Worm (Caenorhabditis elegans) whole organism, L1 larva: ENCODE data around the gene Y49F6B.19.

Experiments used
- C04F5.9 ChIP-seq: sonication (generic microtip); optimal IDR thresholded peaks from 2 replicates; lab custom pipeline; 2016; ENCODE audit warnings: missing genetic modification characterization, missing compliant biosample characterization
- C16A3.4 ChIP-seq: fragments of 150-350 bp; optimal IDR thresholded peaks from 2 replicates; lab custom pipeline; 2014; ENCODE audit warnings: missing biosample characterization, missing genetic modification characterization
- C34B4.2 ChIP-seq: sonication (generic microtip); optimal IDR thresholded peaks from 2 replicates; lab custom pipeline; 2017; ENCODE audit warnings: mild to moderate bottlenecking, missing genetic modification characterization, missing compliant biosample characterization
- F16B12.6 ChIP-seq: fragments of 150-350 bp; optimal IDR thresholded peaks from 2 replicates; lab custom pipeline; 2014; ENCODE audit warnings: missing biosample characterization, missing genetic modification characterization
- Y116A8C.19 ChIP-seq: sonication (generic microtip); optimal IDR thresholded peaks from 2 replicates; lab custom pipeline; 2016; ENCODE audit warnings: missing compliant biosample characterization, missing genetic modification characterization, borderline replicate concordance
- aly-2 ChIP-seq: fragments of 150-350 bp; optimal IDR thresholded peaks from 2 replicates; lab custom pipeline; 2014; ENCODE audit warnings: missing biosample characterization, missing genetic modification characterization
- ama-1 ChIP-seq: fragments of 150-350 bp; optimal IDR thresholded peaks from 2 replicates; lab custom pipeline; 2014
- blmp-1 ChIP-seq: fragments of 150-350 bp; optimal IDR thresholded peaks from 2 replicates; lab custom pipeline; 2014; ENCODE audit warnings: missing biosample characterization, missing genetic modification characterization
- ceh-8 ChIP-seq: fragments of 200-800 bp; sonication (Bioruptor generic); optimal IDR thresholded peaks from 2 replicates; lab custom pipeline; 2018; ENCODE audit warnings: mild to moderate bottlenecking, missing genetic modification characterization, moderate library complexity, missing compliant biosample characterization
- ceh-88 ChIP-seq: fragments of 200-800 bp; sonication (Bioruptor generic); IDR thresholded peaks from 2 replicates; pipeline ENCODE4 v1.3.6; 2022; ENCODE audit warnings: missing genetic modification characterization, missing compliant biosample characterization
- ceh-90 ChIP-seq: sonication (generic microtip); optimal IDR thresholded peaks from 2 replicates; lab custom pipeline; 2016; ENCODE audit warnings: missing genetic modification characterization, missing compliant biosample characterization
- ces-1 ChIP-seq: fragments of 150-350 bp; optimal IDR thresholded peaks from 2 replicates; lab custom pipeline; 2014; ENCODE audit warnings: missing biosample characterization, missing genetic modification reagents, missing genetic modification characterization
- dsc-1 ChIP-seq: sonication (generic microtip); optimal IDR thresholded peaks from 2 replicates; lab custom pipeline; 2016; ENCODE audit warnings: mild to moderate bottlenecking, missing genetic modification characterization, missing compliant biosample characterization
- efl-3 ChIP-seq: fragments of 200-800 bp; sonication (Bioruptor generic); optimal IDR thresholded peaks from 2 replicates; lab custom pipeline; 2018; ENCODE audit warnings: mild to moderate bottlenecking, missing genetic modification characterization, missing compliant biosample characterization
- egl-13 ChIP-seq: sonication (generic microtip); optimal IDR thresholded peaks from 2 replicates; lab custom pipeline; 2016; ENCODE audit warnings: missing genotype, missing genetic modification reagents, missing genetic modification characterization, missing compliant biosample characterization
- ets-5 ChIP-seq: fragments of 200-800 bp; sonication (Bioruptor generic); IDR thresholded peaks from 2 replicates; pipeline ENCODE4 v1.3.6; 2022; ENCODE audit warnings: missing genetic modification characterization, missing compliant biosample characterization
- fkh-10 ChIP-seq: sonication (generic microtip); optimal IDR thresholded peaks from 2 replicates; lab custom pipeline; 2017; ENCODE audit warnings: missing biosample characterization, missing genetic modification reagents, missing genetic modification characterization
- fkh-4 ChIP-seq: sonication (generic microtip); optimal IDR thresholded peaks from 2 replicates; lab custom pipeline; 2016; ENCODE audit warnings: missing compliant biosample characterization, missing genetic modification characterization, borderline replicate concordance
- fkh-8 ChIP-seq: sonication (generic microtip); optimal IDR thresholded peaks from 2 replicates; lab custom pipeline; 2016; ENCODE audit warnings: mild to moderate bottlenecking, missing genetic modification characterization, missing compliant biosample characterization
- fos-1 ChIP-seq: fragments of 150-350 bp; optimal IDR thresholded peaks from 2 replicates; lab custom pipeline; 2014; ENCODE audit warnings: missing biosample characterization, missing genetic modification characterization
- grh-1 ChIP-seq: fragments of 200-800 bp; sonication (Bioruptor generic); IDR thresholded peaks from 2 replicates; pipeline ENCODE4 v1.3.6; 2022; ENCODE audit warnings: missing genetic modification reagents, missing genetic modification characterization, missing compliant biosample characterization
- hlh-17 ChIP-seq: fragments of 200-800 bp; sonication (Bioruptor generic); optimal IDR thresholded peaks from 2 replicates; lab custom pipeline; 2018; ENCODE audit warnings: missing genetic modification characterization, mild to moderate bottlenecking, missing compliant biosample characterization, moderate library complexity, borderline replicate concordance
- hlh-4 ChIP-seq: sonication (generic microtip); optimal IDR thresholded peaks from 2 replicates; lab custom pipeline; 2016; ENCODE audit warnings: mild to moderate bottlenecking, missing genetic modification characterization, missing compliant biosample characterization
- hpl-2 ChIP-seq: fragments of 150-350 bp; optimal IDR thresholded peaks from 2 replicates; lab custom pipeline; 2014; ENCODE audit warnings: missing biosample characterization, missing genetic modification reagents, missing genetic modification characterization
- irx-1 ChIP-seq: sonication (generic microtip); optimal IDR thresholded peaks from 2 replicates; lab custom pipeline; 2016; ENCODE audit warnings: missing genetic modification characterization, missing compliant biosample characterization
- jun-1 ChIP-seq: fragments of 150-350 bp; optimal IDR thresholded peaks from 2 replicates; lab custom pipeline; 2014; ENCODE audit warnings: missing biosample characterization, missing genetic modification reagents, missing genetic modification characterization
- lin-13 ChIP-seq: fragments of 150-350 bp; optimal IDR thresholded peaks from 2 replicates; lab custom pipeline; 2014; ENCODE audit warnings: missing biosample characterization, missing genetic modification reagents, missing genetic modification characterization
- lin-15B ChIP-seq: fragments of 150-350 bp; sonication (generic microtip); optimal IDR thresholded peaks from 3 replicates; lab custom pipeline; 2014; ENCODE audit warnings: missing biosample characterization, missing genetic modification characterization
- lsy-2 ChIP-seq, 2 experiments: fragments of 150-350 bp; optimal IDR thresholded peaks; 2 replicates each; lab custom pipeline; 2014; ENCODE audit warnings: missing biosample characterization in 2 of 2, missing genetic modification characterization in 2 of 2
- mab-9 ChIP-seq: fragments of 200-800 bp; sonication (Bioruptor generic); IDR thresholded peaks from 2 replicates; pipeline ENCODE4 v1.3.6; 2022; ENCODE audit warnings: missing genetic modification reagents, missing genetic modification characterization, missing compliant biosample characterization
- nhr-12 ChIP-seq: sonication (generic microtip); optimal IDR thresholded peaks from 2 replicates; lab custom pipeline; 2017; ENCODE audit warnings: missing biosample characterization, missing genetic modification characterization
- nhr-47 ChIP-seq: sonication (generic microtip); optimal IDR thresholded peaks from 2 replicates; lab custom pipeline; 2016; ENCODE audit warnings: mild to moderate bottlenecking, missing genetic modification characterization, moderate library complexity, missing compliant biosample characterization
- nhr-71 ChIP-seq: sonication (generic microtip); optimal IDR thresholded peaks from 2 replicates; lab custom pipeline; 2016; ENCODE audit warnings: mild to moderate bottlenecking, missing genetic modification characterization, moderate library complexity, missing compliant biosample characterization
- nhr-76 ChIP-seq: sonication (generic microtip); optimal IDR thresholded peaks from 2 replicates; lab custom pipeline; 2017; ENCODE audit warnings: missing biosample characterization, missing genetic modification characterization
- nhr-77 ChIP-seq: fragments of 150-350 bp; optimal IDR thresholded peaks from 2 replicates; lab custom pipeline; 2014; ENCODE audit warnings: missing biosample characterization, missing genetic modification characterization
- nhr-85 ChIP-seq: sonication (generic microtip); peaks from one replicate; lab custom pipeline; 2016; ENCODE audit warnings: missing genetic modification characterization, inconsistent platforms, missing compliant biosample characterization
- nhr-90 ChIP-seq: sonication (generic microtip); optimal IDR thresholded peaks from 2 replicates; lab custom pipeline; 2016; ENCODE audit warnings: mild to moderate bottlenecking, missing genetic modification characterization, missing compliant biosample characterization; ENCODE audit not compliant: poor library complexity
- pag-3 ChIP-seq: sonication (generic microtip); optimal IDR thresholded peaks from 2 replicates; lab custom pipeline; 2017; ENCODE audit warnings: missing genetic modification characterization, mild to moderate bottlenecking, missing compliant biosample characterization, antibody characterized with exemption, borderline replicate concordance; ENCODE audit not compliant: insufficient read depth
- pax-3 ChIP-seq: fragments of 200-800 bp; sonication (Bioruptor generic); optimal IDR thresholded peaks from 2 replicates; lab custom pipeline; 2018; ENCODE audit warnings: mild to moderate bottlenecking, missing genetic modification characterization, moderate library complexity, missing compliant biosample characterization
- pqm-1 ChIP-seq: sonication (generic microtip); optimal IDR thresholded peaks from 3 replicates; lab custom pipeline; 2017; ENCODE audit warnings: missing biosample characterization, missing genetic modification characterization
- rnt-1 ChIP-seq: sonication (generic microtip); optimal IDR thresholded peaks from 2 replicates; lab custom pipeline; 2016; ENCODE audit warnings: mild to moderate bottlenecking, missing genetic modification characterization, moderate library complexity, missing compliant biosample characterization
- skn-1 ChIP-seq: fragments of 150-350 bp; optimal IDR thresholded peaks from 2 replicates; lab custom pipeline; 2014; ENCODE audit warnings: missing biosample characterization, missing genetic modification characterization
- snpc-4 ChIP-seq: fragments of 150-350 bp; optimal IDR thresholded peaks from 2 replicates; lab custom pipeline; 2014; ENCODE audit warnings: missing biosample characterization, missing genetic modification characterization
- snu-23 ChIP-seq: sonication (generic microtip); optimal IDR thresholded peaks from 2 replicates; lab custom pipeline; 2016; ENCODE audit warnings: missing genetic modification characterization, missing compliant biosample characterization
- sox-4 ChIP-seq: sonication (generic microtip); optimal IDR thresholded peaks from 2 replicates; lab custom pipeline; 2016; ENCODE audit warnings: missing genetic modification characterization, missing compliant biosample characterization
- unc-30 ChIP-seq: sonication (generic microtip); optimal IDR thresholded peaks from 2 replicates; lab custom pipeline; 2017; ENCODE audit warnings: missing biosample characterization, missing genetic modification characterization
- unc-62 ChIP-seq: fragments of 150-350 bp; optimal IDR thresholded peaks from 2 replicates; lab custom pipeline; 2014; ENCODE audit warnings: missing biosample characterization, missing genetic modification reagents, missing genetic modification characterization
- unc-98 ChIP-seq: fragments of 200-800 bp; sonication (Bioruptor generic); IDR thresholded peaks from 2 replicates; pipeline ENCODE4 v1.3.6; 2022; ENCODE audit warnings: missing genetic modification characterization, missing compliant biosample characterization
- xbp-1 ChIP-seq: sonication (generic microtip); optimal IDR thresholded peaks from 2 replicates; lab custom pipeline; 2016; ENCODE audit warnings: missing genetic modification characterization, missing compliant biosample characterization
- zag-1 ChIP-seq: fragments of 150-350 bp; optimal IDR thresholded peaks from 2 replicates; lab custom pipeline; 2014; ENCODE audit warnings: missing biosample characterization, missing genetic modification characterization
- ztf-11 ChIP-seq, 2 experiments: sonication (generic microtip); optimal IDR thresholded peaks; 2 replicates each; lab custom pipeline; 2016 to 2017; ENCODE audit warnings: missing genetic modification characterization in 2 of 2, missing biosample characterization in 1 of 2, missing compliant biosample characterization in 1 of 2
- ztf-4 ChIP-seq: fragments of 150-350 bp; optimal IDR thresholded peaks from 2 replicates; lab custom pipeline; 2014; ENCODE audit warnings: missing biosample characterization, missing genetic modification characterization

Y49F6B.19 gene

ce11 chrII:3502520-3503323, 9.4 kb downstream of the Y49F6B.19 start, which contains the start of the genes col-71 and Y49F6B.2:
TSS of gene col-71 (minus strand) at chrII:3502570.
TSS of gene Y49F6B.2 (plus strand) at chrII:3502968.
- TF ChIP-seq xbp-1 (tag; lab: Kevin White, UChicago) (peak; percentile 87), nhr-47 (tag; lab: Kevin White, UChicago) (peak; percentile 90), snu-23 (GFP tag; lab: Kevin White, UChicago) (peak; percentile 86), nhr-85 (tag; lab: Kevin White, UChicago) (peak; percentile 91), fkh-10 (GFP tag; lab: Kevin White, UChicago) (peak; percentile 74), jun-1 (tag; lab: Kevin White, UChicago) (peak; percentile 31), unc-62 (no peak), fos-1 (tag; lab: Kevin White, UChicago) (peak; percentile 64), zag-1 (tag; lab: Kevin White, UChicago) (no peak), snpc-4 (tag; lab: Kevin White, UChicago) (peak; percentile 58), dsc-1 (peak; percentile 94), efl-3 (GFP tag; lab: Kevin White, UChicago) (no peak), hpl-2 (no peak), nhr-90 (peak; percentile 89), ztf-4 (no peak), C04F5.9 (tag; lab: Kevin White, UChicago) (peak; percentile 80), hlh-4 (tag; lab: Kevin White, UChicago) (no peak), C34B4.2 (no peak), aly-2 (tag; lab: Kevin White, UChicago) (peak; percentile 21), nhr-12 (tag; lab: Kevin White, UChicago) (no peak), egl-13 (peak; percentile 91), grh-1 (GFP tag; lab: Robert Waterston, UW) (peak; percentile 57), unc-30 (tag; lab: Kevin White, UChicago) (no peak), hlh-17 (GFP tag; lab: Kevin White, UChicago) (no peak), ceh-8 (GFP tag; lab: Kevin White, UChicago) (peak; percentile 96), F16B12.6 (tag; lab: Kevin White, UChicago) (peak; percentile 66), ces-1 (GFP tag; lab: Kevin White, UChicago) (peak; percentile 85), rnt-1 (peak; percentile 98), nhr-71 (peak; percentile 87), sox-4 (peak; percentile 76), mab-9 (peak; percentile 86), nhr-77 (tag; lab: Kevin White, UChicago) (peak; percentile 11), fkh-4 (peak; percentile 95), ama-1 (lab: Kevin White, UChicago) (no peak), skn-1 (tag; lab: Kevin White, UChicago) (peak; percentile 65), irx-1 (tag; lab: Kevin White, UChicago) (peak; percentile 92), ets-5 (GFP tag; lab: Robert Waterston, UW) (no peak), ceh-88 (peak; percentile 41; the same call in 1 of the 2 replicates), lsy-2 (tag; optimal IDR thresholded peaks at IDR 0.05; lab: Kevin White, UChicago) (peak; percentile 84 to 85), lin-15B (tag; lab: Kevin White, UChicago) (peak; percentile 90), ztf-11 (tag; optimal IDR thresholded peaks at IDR 0.05; lab: Kevin White, UChicago) (peak in 1 of 2 experiments; percentile 90), pag-3 (tag; lab: Kevin White, UChicago) (no peak), pqm-1 (no peak), fkh-8 (tag; lab: Kevin White, UChicago) (peak; percentile 86), unc-98 (GFP tag; lab: Robert Waterston, UW) (peak; percentile 80), nhr-76 (tag; lab: Kevin White, UChicago) (no peak), lin-13 (GFP tag; lab: Kevin White, UChicago) (peak; percentile 80), Y116A8C.19 (tag; lab: Kevin White, UChicago) (peak; percentile 32), pax-3 (tag; lab: Kevin White, UChicago) (peak; percentile 81), ceh-90 (tag; lab: Kevin White, UChicago) (peak; percentile 91), C16A3.4 (tag; lab: Kevin White, UChicago) (peak; percentile 72), blmp-1 (tag; lab: Kevin White, UChicago) (peak; percentile 57)
